Worm (Caenorhabditis elegans) whole organism, L3 larva: ENCODE measurements around the gene str-83.

Experiments used
- ceh-16 ChIP-seq: sonication (generic microtip); optimal IDR thresholded peaks from 2 replicates; lab custom pipeline; 2017; ENCODE audit warnings: missing biosample characterization, missing genetic modification characterization
- nhr-11 ChIP-seq: fragments of 150-350 bp; optimal IDR thresholded peaks from 2 replicates; lab custom pipeline; 2014; ENCODE audit warnings: missing biosample characterization, missing genetic modification characterization
- nhr-237 ChIP-seq: fragments of 150-350 bp; optimal IDR thresholded peaks from 2 replicates; lab custom pipeline; 2014; ENCODE audit warnings: missing biosample characterization, missing genetic modification characterization
- nhr-25 ChIP-seq: sonication (generic microtip); optimal IDR thresholded peaks from 2 replicates; lab custom pipeline; 2017; ENCODE audit warnings: missing biosample characterization, missing genetic modification characterization
- nhr-28 ChIP-seq: fragments of 150-350 bp; optimal IDR thresholded peaks from 2 replicates; lab custom pipeline; 2014; ENCODE audit warnings: missing biosample characterization, missing genetic modification characterization
- unc-62 ChIP-seq: fragments of 150-350 bp; sonication (generic microtip); optimal IDR thresholded peaks from 4 replicates; lab custom pipeline; 2014; ENCODE audit warnings: missing biosample characterization, missing genetic modification reagents, missing genetic modification characterization
- ztf-11 ChIP-seq: fragments of 150-350 bp; optimal IDR thresholded peaks from 2 replicates; lab custom pipeline; 2014; ENCODE audit warnings: missing biosample characterization, missing genetic modification characterization
- ztf-4 ChIP-seq: fragments of 150-350 bp; optimal IDR thresholded peaks from 2 replicates; lab custom pipeline; 2014; ENCODE audit warnings: missing biosample characterization, missing genetic modification characterization

DNA sequence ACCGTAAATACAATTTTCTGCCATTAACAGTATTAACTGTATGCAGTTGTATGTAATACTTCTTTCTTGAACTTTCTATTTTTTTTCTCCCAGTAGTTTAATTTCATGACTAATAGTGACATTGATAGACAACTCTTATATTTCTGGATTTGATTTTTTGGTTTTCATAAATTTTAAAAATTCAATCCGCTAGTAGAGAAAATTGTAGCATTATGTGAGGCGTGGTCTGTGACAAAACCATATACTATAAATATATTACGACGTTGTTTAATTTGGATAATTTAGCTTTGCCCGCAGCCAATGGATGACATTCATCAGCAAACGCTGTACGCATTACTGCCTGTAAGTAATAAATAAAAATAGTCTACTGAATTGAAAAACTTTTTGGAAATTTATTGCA lies 48.0 kb upstream of the str-83 start, which contains the start of gene srx-64:
- no peak for TF ChIP-seq ceh-16 (tag; lab: Kevin White, UChicago)
- TF ChIP-seq nhr-25 (tag; lab: Kevin White, UChicago): no peak
- TF ChIP-seq nhr-11 (tag; lab: Kevin White, UChicago): no peak
- no peak for TF ChIP-seq ztf-4 (tag; lab: Kevin White, UChicago)
- no peak for TF ChIP-seq ztf-11 (tag; lab: Kevin White, UChicago)
- no peak for TF ChIP-seq nhr-28 (tag; lab: Kevin White, UChicago)
- TF ChIP-seq nhr-237 (tag; lab: Kevin White, UChicago): no peak
- no peak for TF ChIP-seq unc-62 (GFP tag; lab: Kevin White, UChicago)
